Worm (Caenorhabditis elegans): ENCODE data around the gene C32A9.1.

ce11 chrX:10252781-10253180 lies 7.2 kb downstream of the C32A9.1 start, which contains the start of gene C14H10.2:
- no peak for TF ChIP-seq lin-11 (tag; optimal IDR thresholded peaks at IDR 0.05)
- TF ChIP-seq ama-1 (optimal IDR thresholded peaks at IDR 0.05): no peak
- no peak for TF ChIP-seq ceh-9 (tag; optimal IDR thresholded peaks at IDR 0.05)
- no peak for TF ChIP-seq ceh-2 (tag; optimal IDR thresholded peaks at IDR 0.05)
- no peak for TF ChIP-seq nhr-11 (tag; optimal IDR thresholded peaks at IDR 0.05)
- TF ChIP-seq hlh-30 (tag; optimal IDR thresholded peaks at IDR 0.05; ENCODE audit: insufficient read depth): no peak
- TF ChIP-seq pqm-1 (tag; optimal IDR thresholded peaks at IDR 0.05): no peak
- TF ChIP-seq dmd-4 (tag; optimal IDR thresholded peaks at IDR 0.05; ENCODE audit: borderline replicate concordance): no peak
- TF ChIP-seq gmeb-2 (tag; optimal IDR thresholded peaks at IDR 0.05): no peak
- no peak for TF ChIP-seq tbx-2 (tag; optimal IDR thresholded peaks at IDR 0.05)
- TF ChIP-seq hlh-13 (GFP tag; optimal IDR thresholded peaks at IDR 0.05): no peak
- TF ChIP-seq unc-42 (tag; optimal IDR thresholded peaks at IDR 0.05): no peak
